Worm (Caenorhabditis elegans): ENCODE data around the gene Y54G2A.15.

- no peak for TF ChIP-seq nhr-28 (tag; optimal IDR thresholded peaks at IDR 0.05)
- TF ChIP-seq mdl-1 (tag; optimal IDR thresholded peaks at IDR 0.05) = no peak
- no peak for TF ChIP-seq fos-1 (tag; optimal IDR thresholded peaks at IDR 0.05)
- TF ChIP-seq fkh-10 (GFP tag; optimal IDR thresholded peaks at IDR 0.05) = no peak
- TF ChIP-seq unc-62 (GFP tag; optimal IDR thresholded peaks at IDR 0.05) = no peak
- TF ChIP-seq ceh-9 (tag; optimal IDR thresholded peaks at IDR 0.05) = no peak
- TF ChIP-seq ZK546.5 (tag; optimal IDR thresholded peaks at IDR 0.05) = no peak
- no peak for TF ChIP-seq lin-15B (tag; optimal IDR thresholded peaks at IDR 0.05)
- no peak for TF ChIP-seq ceh-28 (tag; optimal IDR thresholded peaks at IDR 0.05)
- no peak for TF ChIP-seq egl-27 (tag; optimal IDR thresholded peaks at IDR 0.05)
- TF ChIP-seq nhr-77 (tag; optimal IDR thresholded peaks at IDR 0.05) = no peak
- no peak for TF ChIP-seq nhr-25 (tag; optimal IDR thresholded peaks at IDR 0.05)
Observed at ce11 chrIV:2825460-2826103, 18.2 kb downstream of the Y54G2A.15 start.
